Worm (Caenorhabditis elegans): ENCODE results near the gene F33C8.4.

The F33C8.4 gene

ce11 chrX:14744496-14744895, 12.4 kb downstream of the F33C8.4 start:
- peak; percentile 79 for TF ChIP-seq egrh-3 (GFP tag; IDR thresholded peaks at IDR 0.05)
- no peak for TF ChIP-seq snpc-4 (GFP tag; optimal IDR thresholded peaks at IDR 0.05)
- peak in 3 of 4 experiments; percentile 15 to 67 (median 57) for TF ChIP-seq snpc-4 (tag; optimal IDR thresholded peaks at IDR 0.05)
- TF ChIP-seq sea-2 (GFP tag; IDR thresholded peaks at IDR 0.05), result no peak
- peak; percentile 63 for TF ChIP-seq nhr-80 (tag; optimal IDR thresholded peaks at IDR 0.05)
- no peak for TF ChIP-seq attf-3 (GFP tag; conservative IDR thresholded peaks at IDR 0.05)
- TF ChIP-seq zfh-2 (GFP tag; conservative IDR thresholded peaks at IDR 0.05), result peak; percentile 89

ce11 chrX:14745218-14745617, 13.1 kb downstream of the F33C8.4 start:
- TF ChIP-seq tbp1 (GFP tag; optimal IDR thresholded peaks at IDR 0.05), result no peak
- TF ChIP-seq Y56A3A.18 (GFP tag; IDR thresholded peaks at IDR 0.05), result no peak
- TF ChIP-seq Y67H2A.10 (GFP tag; conservative IDR thresholded peaks at IDR 0.05), result no peak
- TF ChIP-seq die-1 (tag; optimal IDR thresholded peaks at IDR 0.05), result no peak
- TF ChIP-seq hsf-1 (GFP tag; IDR thresholded peaks at IDR 0.05), result no peak
- TF ChIP-seq ztf-3 (GFP tag; optimal IDR thresholded peaks at IDR 0.05), result no peak
- TF ChIP-seq athp-1 (tag; optimal IDR thresholded peaks at IDR 0.05), result no peak
- no peak for TF ChIP-seq mes-4 (tag; optimal IDR thresholded peaks at IDR 0.05)
- no peak for TF ChIP-seq ztf-22 (GFP tag; optimal IDR thresholded peaks at IDR 0.05)
- no peak for TF ChIP-seq ztf-6 (GFP tag; IDR thresholded peaks at IDR 0.05)
- TF ChIP-seq snpc-1.1 (tag; optimal IDR thresholded peaks at IDR 0.05; ENCODE audit: insufficient read depth), result no peak
- no peak for TF ChIP-seq F37B4.10 (GFP tag; IDR thresholded peaks at IDR 0.05)
- TF ChIP-seq unc-130 (GFP tag; optimal IDR thresholded peaks at IDR 0.05), result no peak
- no peak for TF ChIP-seq efl-1 (GFP tag; optimal IDR thresholded peaks at IDR 0.05)
- no peak for TF ChIP-seq F49E8.2 (tag; optimal IDR thresholded peaks at IDR 0.05; ENCODE audit: insufficient read depth)
- TF ChIP-seq snpc-3.4 (tag; optimal IDR thresholded peaks at IDR 0.05), result no peak
- TF ChIP-seq zim-3 (tag; optimal IDR thresholded peaks at IDR 0.05), result no peak
- TF ChIP-seq unc-62 (GFP tag; optimal IDR thresholded peaks at IDR 0.05), result no peak

- TF ChIP-seq Y53G8AR.9 (GFP tag; conservative IDR thresholded peaks at IDR 0.05), result peak; percentile 41; the same call in 1 of the 2 replicates
- peak; percentile 91 for TF ChIP-seq pha-4 (tag; optimal IDR thresholded peaks at IDR 0.05)
- TF ChIP-seq F33H1.4 (GFP tag; IDR thresholded peaks at IDR 0.05), result no peak
- TF ChIP-seq ZK185.1 (tag; optimal IDR thresholded peaks at IDR 0.05; ENCODE audit: poor library complexity, severe bottlenecking), result peak; percentile 73
- peak; percentile 57 for TF ChIP-seq egrh-3 (GFP tag; IDR thresholded peaks at IDR 0.05)
- TF ChIP-seq ztf-26 (tag; optimal IDR thresholded peaks at IDR 0.05), result peak; percentile 70
- peak; percentile 66 to 75 for TF ChIP-seq let-607 (tag; optimal IDR thresholded peaks at IDR 0.05)
- peak; percentile 90 for TF ChIP-seq lin-40 (tag; optimal IDR thresholded peaks at IDR 0.05)
- TF ChIP-seq F49E8.2 (tag; optimal IDR thresholded peaks at IDR 0.05; ENCODE audit: insufficient read depth), result no peak
- peak in 1 of 3 experiments; percentile 78 for TF ChIP-seq lin-35 (GFP tag; optimal IDR thresholded peaks at IDR 0.05)
- TF ChIP-seq ceh-100 (GFP tag; IDR thresholded peaks at IDR 0.05), result no peak
- TF ChIP-seq mcd-1 (GFP tag; IDR thresholded peaks at IDR 0.05), result peak; percentile 74
- peak; percentile 26 for TF ChIP-seq tlf-1 (GFP tag; optimal IDR thresholded peaks at IDR 0.05)
- peak; percentile 30 for TF ChIP-seq atf-7 (tag; optimal IDR thresholded peaks at IDR 0.05)
- peak; percentile 41 for TF ChIP-seq gei-17 (GFP tag; optimal IDR thresholded peaks at IDR 0.05)
- TF ChIP-seq egl-18 (GFP tag; IDR thresholded peaks at IDR 0.05), result 0 out of 2 replicates have a peak, but pooled peaks have one; percentile 60
- TF ChIP-seq aptf-2 (GFP tag; conservative IDR thresholded peaks at IDR 0.05), result no peak
- peak; percentile 1 for TF ChIP-seq efl-1 (GFP tag; optimal IDR thresholded peaks at IDR 0.05)
- peak; percentile 96 for TF ChIP-seq ztf-18 (tag; optimal IDR thresholded peaks at IDR 0.05)
- TF ChIP-seq Y95B8A.8 (GFP tag; IDR thresholded peaks at IDR 0.05), result 0 out of 2 replicates have a peak, but pooled peaks have one; percentile 46
- TF ChIP-seq nhr-90 (tag; optimal IDR thresholded peaks at IDR 0.05), result peak; percentile 50
- TF ChIP-seq ztf-22 (GFP tag; optimal IDR thresholded peaks at IDR 0.05), result peak; percentile 10
- peak; percentile 100 for TF ChIP-seq nhr-80 (tag; optimal IDR thresholded peaks at IDR 0.05)
- peak; percentile 64 for TF ChIP-seq madf-10 (tag; optimal IDR thresholded peaks at IDR 0.05)
- TF ChIP-seq lag-1 (GFP tag; IDR thresholded peaks at IDR 0.05), result no peak
- TF ChIP-seq B0336.3 (GFP tag; IDR thresholded peaks at IDR 0.05), result no peak; the same call in 1 of the 2 replicates
Measured at ce11 chrX:14746948-14747347, 14.9 kb downstream of the F33C8.4 start, which contains the start of gene C05G5.2. TSS of gene C05G5.2 (plus strand) at chrX:14747303.

Measured in whole organism, young adult.